Fruit fly (Drosophila melanogaster) whole organism, adult: Measurements from ENCODE around the gene hid.

Experiments
- CG11617 ChIP-seq: fragments of 200-800 bp; sonication (Bioruptor generic); optimal IDR thresholded peaks from 2 replicates; lab custom pipeline; 2017; ENCODE audit warnings: mild to moderate bottlenecking, missing biosample characterization, missing genetic modification reagents, missing genetic modification characterization
- CG12768 ChIP-seq: fragments of 200-800 bp; sonication (Bioruptor generic); optimal IDR thresholded peaks from 2 replicates; lab custom pipeline; 2017; ENCODE audit warnings: missing biosample characterization, missing genetic modification characterization, mild to moderate bottlenecking, moderate library complexity, missing genetic modification reagents
- CG14711 ChIP-seq: fragments of 200-800 bp; sonication (Bioruptor generic); optimal IDR thresholded peaks from 2 replicates; lab custom pipeline; 2018; ENCODE audit warnings: missing biosample characterization, mild to moderate bottlenecking, missing genetic modification characterization, moderate library complexity
- CG1620 ChIP-seq: fragments of 200-800 bp; sonication (Bioruptor generic); optimal IDR thresholded peaks from 2 replicates; lab custom pipeline; 2016; ENCODE audit warnings: missing biosample characterization, missing genetic modification characterization
- CG33017 ChIP-seq: fragments of 200-800 bp; sonication (Bioruptor generic); optimal IDR thresholded peaks from 2 replicates; lab custom pipeline; 2018; ENCODE audit warnings: missing biosample characterization, mild to moderate bottlenecking, missing genetic modification characterization, moderate library complexity
- CG5204 ChIP-seq: fragments of 200-800 bp; sonication (Bioruptor generic); optimal IDR thresholded peaks from 2 replicates; lab custom pipeline; 2016; ENCODE audit warnings: missing biosample characterization, missing genetic modification characterization
- CG7045 ChIP-seq: fragments of 200-800 bp; sonication (Bioruptor generic); optimal IDR thresholded peaks from 2 replicates; lab custom pipeline; 2017; ENCODE audit warnings: missing biosample characterization, mild to moderate bottlenecking, missing genetic modification characterization
- CG7101 ChIP-seq: fragments of 200-800 bp; sonication (Bioruptor generic); optimal IDR thresholded peaks from 2 replicates; lab custom pipeline; 2018; ENCODE audit warnings: missing biosample characterization, mild to moderate bottlenecking, missing genetic modification characterization, moderate library complexity
- Clk ChIP-seq: fragments of 200-800 bp; sonication (Bioruptor generic); optimal IDR thresholded peaks from 2 replicates; lab custom pipeline; 2017; ENCODE audit warnings: missing biosample characterization, missing genetic modification characterization
- Crg-1 ChIP-seq: fragments of 200-800 bp; sonication (Bioruptor generic); optimal IDR thresholded peaks from 2 replicates; lab custom pipeline; 2016; ENCODE audit warnings: missing biosample characterization, missing genetic modification characterization
- Hr96 ChIP-seq: fragments of 200-800 bp; sonication (Bioruptor generic); optimal IDR thresholded peaks from 2 replicates; lab custom pipeline; 2016; ENCODE audit warnings: missing biosample characterization, missing genetic modification characterization
- bab1 ChIP-seq: fragments of 200-800 bp; sonication (Bioruptor generic); optimal IDR thresholded peaks from 3 replicates; lab custom pipeline; 2019; ENCODE audit warnings: missing biosample characterization, mild to moderate bottlenecking, missing genetic modification characterization, moderate library complexity
- cic ChIP-seq: fragments of 200-800 bp; sonication (Bioruptor generic); optimal IDR thresholded peaks from 2 replicates; lab custom pipeline; 2017; ENCODE audit warnings: missing biosample characterization, mild to moderate bottlenecking, missing genetic modification characterization, moderate library complexity
- cnc ChIP-seq, 2 experiments: fragments of >200 bp; optimal IDR thresholded peaks; 2 replicates each; lab custom pipeline; 2017
- kay ChIP-seq: fragments of 200-800 bp; sonication (Bioruptor generic); peaks from one replicate; lab custom pipeline; 2016; ENCODE audit warnings: missing biosample characterization, missing genetic modification characterization, borderline replicate concordance
- ovo ChIP-seq: fragments of 200-800 bp; sonication (Bioruptor generic); optimal IDR thresholded peaks from 2 replicates; lab custom pipeline; 2016; ENCODE audit warnings: missing biosample characterization, missing genetic modification characterization
- pad ChIP-seq: fragments of 200-800 bp; sonication (Bioruptor generic); optimal IDR thresholded peaks from 3 replicates; lab custom pipeline; 2017; ENCODE audit warnings: missing biosample characterization, missing genetic modification characterization, mild to moderate bottlenecking, moderate library complexity, missing genetic modification reagents
- tj ChIP-seq: fragments of 200-800 bp; sonication (Bioruptor generic); optimal IDR thresholded peaks from 3 replicates; lab custom pipeline; 2017; ENCODE audit warnings: missing biosample characterization, mild to moderate bottlenecking, missing genetic modification characterization, moderate library complexity
- toe ChIP-seq: fragments of 200-800 bp; sonication (Bioruptor generic); optimal IDR thresholded peaks from 2 replicates; lab custom pipeline; 2016; ENCODE audit warnings: missing biosample characterization, missing genetic modification characterization

hid gene

dm6 chr3L:18124138-18124537, 61.3 kb downstream of the hid start:
- TF ChIP-seq CG1620 (GFP tag; lab: Kevin White, UChicago): no peak
- TF ChIP-seq bab1 (GFP tag; lab: Kevin White, UChicago): no peak
- TF ChIP-seq CG14711 (tag; lab: Kevin White, UChicago): no peak
- TF ChIP-seq Crg-1 (GFP tag; lab: Kevin White, UChicago): no peak

dm6 chr3L:18121889-18122288, 63.6 kb downstream of the hid start, which contains the start of gene CG42853:
TSS of gene CG42853 (minus strand) at chr3L:18121989.
- TF ChIP-seq CG1620 (GFP tag; lab: Kevin White, UChicago) (no peak), cnc (optimal IDR thresholded peaks at IDR 0.05; lab: Kevin White, UChicago) (no peak), tj (GFP tag; lab: Kevin White, UChicago) (no peak), bab1 (GFP tag; lab: Kevin White, UChicago) (no peak), CG5204 (GFP tag; lab: Kevin White, UChicago) (no peak), CG12768 (no peak), ovo (GFP tag; lab: Kevin White, UChicago) (no peak), kay (GFP tag; lab: Kevin White, UChicago) (no peak), Crg-1 (GFP tag; lab: Kevin White, UChicago) (no peak), CG11617 (GFP tag; lab: Kevin White, UChicago) (no peak), CG33017 (tag; lab: Kevin White, UChicago) (no peak), Clk (GFP tag; lab: Kevin White, UChicago) (no peak), CG7101 (tag; lab: Kevin White, UChicago) (no peak), pad (GFP tag; lab: Kevin White, UChicago) (no peak), toe (GFP tag; lab: Kevin White, UChicago) (no peak), Hr96 (GFP tag; lab: Kevin White, UChicago) (no peak), cic (no peak), CG7045 (no peak)
